Fruit fly (Drosophila melanogaster) whole organism, adult: Measurements from ENCODE around the gene modSP.

Experiments
- CG11617 ChIP-seq: fragments of 200-800 bp; sonication (Bioruptor generic); optimal IDR thresholded peaks from 2 replicates; lab custom pipeline; 2017; ENCODE audit warnings: mild to moderate bottlenecking, missing biosample characterization, missing genetic modification reagents, missing genetic modification characterization
- CG12768 ChIP-seq: fragments of 200-800 bp; sonication (Bioruptor generic); optimal IDR thresholded peaks from 2 replicates; lab custom pipeline; 2017; ENCODE audit warnings: missing biosample characterization, missing genetic modification characterization, mild to moderate bottlenecking, moderate library complexity, missing genetic modification reagents
- CG14711 ChIP-seq: fragments of 200-800 bp; sonication (Bioruptor generic); optimal IDR thresholded peaks from 2 replicates; lab custom pipeline; 2018; ENCODE audit warnings: missing biosample characterization, mild to moderate bottlenecking, missing genetic modification characterization, moderate library complexity
- CG33017 ChIP-seq: fragments of 200-800 bp; sonication (Bioruptor generic); optimal IDR thresholded peaks from 2 replicates; lab custom pipeline; 2018; ENCODE audit warnings: missing biosample characterization, mild to moderate bottlenecking, missing genetic modification characterization, moderate library complexity
- CG7045 ChIP-seq: fragments of 200-800 bp; sonication (Bioruptor generic); optimal IDR thresholded peaks from 2 replicates; lab custom pipeline; 2017; ENCODE audit warnings: missing biosample characterization, mild to moderate bottlenecking, missing genetic modification characterization
- Crg-1 ChIP-seq: fragments of 200-800 bp; sonication (Bioruptor generic); optimal IDR thresholded peaks from 2 replicates; lab custom pipeline; 2016; ENCODE audit warnings: missing biosample characterization, missing genetic modification characterization
- Hr96 ChIP-seq: fragments of 200-800 bp; sonication (Bioruptor generic); optimal IDR thresholded peaks from 2 replicates; lab custom pipeline; 2016; ENCODE audit warnings: missing biosample characterization, missing genetic modification characterization
- Mnt ChIP-seq: fragments of 200-800 bp; sonication (Bioruptor generic); optimal IDR thresholded peaks from 2 replicates; lab custom pipeline; 2016; ENCODE audit warnings: missing biosample characterization, mild to moderate bottlenecking, missing genetic modification characterization
- cnc ChIP-seq, 2 experiments: fragments of >200 bp; optimal IDR thresholded peaks; 2 replicates each; lab custom pipeline; 2017
- kay ChIP-seq: fragments of 200-800 bp; sonication (Bioruptor generic); peaks from one replicate; lab custom pipeline; 2016; ENCODE audit warnings: missing biosample characterization, missing genetic modification characterization, borderline replicate concordance
- pad ChIP-seq: fragments of 200-800 bp; sonication (Bioruptor generic); optimal IDR thresholded peaks from 3 replicates; lab custom pipeline; 2017; ENCODE audit warnings: missing biosample characterization, missing genetic modification characterization, mild to moderate bottlenecking, moderate library complexity, missing genetic modification reagents
- tj ChIP-seq: fragments of 200-800 bp; sonication (Bioruptor generic); optimal IDR thresholded peaks from 3 replicates; lab custom pipeline; 2017; ENCODE audit warnings: missing biosample characterization, mild to moderate bottlenecking, missing genetic modification characterization, moderate library complexity
- toe ChIP-seq: fragments of 200-800 bp; sonication (Bioruptor generic); optimal IDR thresholded peaks from 2 replicates; lab custom pipeline; 2016; ENCODE audit warnings: missing biosample characterization, missing genetic modification characterization

dm6 chr3R:16614241-16614640, 41.2 kb downstream of the modSP start, which contains the start of gene CG10340:
- peak; percentile 32 for TF ChIP-seq Mnt (GFP tag; lab: Kevin White, UChicago)
- no peak for TF ChIP-seq CG7045 (GFP tag; lab: Kevin White, UChicago)
- no peak for TF ChIP-seq CG11617 (GFP tag; lab: Kevin White, UChicago)
- no peak for TF ChIP-seq cnc (optimal IDR thresholded peaks at IDR 0.05; lab: Kevin White, UChicago)
- TF ChIP-seq CG14711 (tag; lab: Kevin White, UChicago): no peak
- TF ChIP-seq Hr96: peak; percentile 4
- TF ChIP-seq Crg-1 (GFP tag; lab: Kevin White, UChicago): no peak
- no peak for TF ChIP-seq CG33017 (tag; lab: Kevin White, UChicago)
- peak; percentile 43 for TF ChIP-seq kay (GFP tag; lab: Kevin White, UChicago)
- no peak for TF ChIP-seq toe (GFP tag; lab: Kevin White, UChicago)
- no peak for TF ChIP-seq pad
- TF ChIP-seq CG12768: no peak
- no peak for TF ChIP-seq tj (GFP tag; lab: Kevin White, UChicago)
